Worm (Caenorhabditis elegans) whole organism, L4 larva: ENCODE results near the gene B0228.7.

Experiments used
- ama-1 ChIP-seq: fragments of 150-350 bp; optimal IDR thresholded peaks from 2 replicates; lab custom pipeline; 2014; ENCODE audit warnings: inconsistent platforms, mixed read lengths
- ces-1 ChIP-seq: fragments of 150-350 bp; sonication (generic microtip); optimal IDR thresholded peaks from 4 replicates; lab custom pipeline; 2014; ENCODE audit warnings: missing biosample characterization, missing genetic modification reagents, missing genetic modification characterization
- egl-27 ChIP-seq: sonication (generic microtip); optimal IDR thresholded peaks from 3 replicates; lab custom pipeline; 2017; ENCODE audit warnings: missing biosample characterization, missing genetic modification reagents, missing genetic modification characterization
- fos-1 ChIP-seq: fragments of 150-350 bp; optimal IDR thresholded peaks from 2 replicates; lab custom pipeline; 2014; ENCODE audit warnings: missing biosample characterization, missing genetic modification characterization
- lin-15B ChIP-seq: fragments of 150-350 bp; sonication (generic microtip); optimal IDR thresholded peaks from 3 replicates; lab custom pipeline; 2014; ENCODE audit warnings: missing biosample characterization, missing genetic modification characterization
- lin-38 ChIP-seq: fragments of 200-800 bp; sonication (Bioruptor generic); IDR thresholded peaks from 2 replicates; pipeline ENCODE4 v1.3.6; 2022; ENCODE audit warnings: missing genetic modification reagents, missing genetic modification characterization, missing compliant biosample characterization
- lin-39 ChIP-seq: fragments of 150-350 bp; optimal IDR thresholded peaks from 2 replicates; lab custom pipeline; 2014; ENCODE audit warnings: missing biosample characterization, missing genetic modification reagents, missing genetic modification characterization
- madf-9 ChIP-seq: fragments of 200-800 bp; sonication (Bioruptor generic); conservative IDR thresholded peaks from 2 replicates; pipeline ENCODE4 v1.3.6; 2022; ENCODE audit warnings: missing genetic modification reagents, missing genetic modification characterization, missing compliant biosample characterization
- nhr-11 ChIP-seq: fragments of 150-350 bp; optimal IDR thresholded peaks from 2 replicates; lab custom pipeline; 2014; ENCODE audit warnings: missing biosample characterization, missing genetic modification characterization
- nhr-77 ChIP-seq: fragments of 150-350 bp; optimal IDR thresholded peaks from 2 replicates; lab custom pipeline; 2014; ENCODE audit warnings: missing biosample characterization, missing genetic modification characterization
- unc-39 ChIP-seq: sonication (generic microtip); optimal IDR thresholded peaks from 2 replicates; lab custom pipeline; 2017; ENCODE audit warnings: missing biosample characterization, missing genetic modification characterization
- unc-62 ChIP-seq, 3 experiments: fragments of 150-350 bp in 1 of 3; sonication (generic microtip); optimal IDR thresholded peaks in 2 of 3; peaks in 1 of 3; 1 replicate in 1 of 3; 2 replicates in 2 of 3; lab custom pipeline; 2014 to 2017; ENCODE audit warnings: missing biosample characterization in 3 of 3, missing genetic modification characterization in 3 of 3, missing genetic modification reagents in 3 of 3, missing genotype in 1 of 3

ce11 chrII:7790324-7790898, 31.6 kb upstream of the B0228.7 start, which contains the start of gene srlf-1:
- no peak for TF ChIP-seq madf-9 (GFP tag; lab: Robert Waterston, UW)
- TF ChIP-seq lin-38 (GFP tag; lab: Robert Waterston, UW) = no peak
- no peak for TF ChIP-seq unc-62 (GFP tag; optimal IDR thresholded peaks at IDR 0.05 in 1 of 2; lab: Kevin White, UChicago)
- TF ChIP-seq unc-62 (tag; optimal IDR thresholded peaks at IDR 0.05; lab: Kevin White, UChicago) = no peak
- no peak for TF ChIP-seq ces-1 (GFP tag; lab: Kevin White, UChicago)
- TF ChIP-seq ama-1 = peak; percentile 90
- TF ChIP-seq unc-39 (tag; lab: Kevin White, UChicago) = no peak
- TF ChIP-seq nhr-11 (tag; lab: Kevin White, UChicago) = no peak
- TF ChIP-seq lin-39 (tag; lab: Kevin White, UChicago) = no peak
- TF ChIP-seq fos-1 = no peak
- TF ChIP-seq egl-27 = no peak
- TF ChIP-seq nhr-77 (tag; lab: Kevin White, UChicago) = no peak
- no peak for TF ChIP-seq lin-15B (tag; lab: Kevin White, UChicago)
